Worm (Caenorhabditis elegans): ENCODE data around the gene B0280.11.

ce11 chrIII:7150162-7150561 is 12.1 kb upstream of the B0280.11 start:
- TF ChIP-seq ces-1 (GFP tag; optimal IDR thresholded peaks at IDR 0.05) (no peak), cnd-1 (tag; optimal IDR thresholded peaks at IDR 0.05) (no peak), pha-4 (tag; optimal IDR thresholded peaks at IDR 0.05) (no peak)
